Worm (Caenorhabditis elegans) whole organism, L1 larva: Measurements from ENCODE around the gene W07G1.7.
A peak's percentile ranks its signal among the peaks of the same experiment; 100 is the strongest.

ENCODE experiments used
- efl-3 ChIP-seq: fragments of 200-800 bp; sonication (Bioruptor generic); optimal IDR thresholded peaks from 2 replicates; lab custom pipeline; 2018; ENCODE audit warnings: mild to moderate bottlenecking, missing genetic modification characterization, missing compliant biosample characterization
- lin-13 ChIP-seq: fragments of 150-350 bp; optimal IDR thresholded peaks from 2 replicates; lab custom pipeline; 2014; ENCODE audit warnings: missing biosample characterization, missing genetic modification reagents, missing genetic modification characterization
- mdl-1 ChIP-seq, 2 experiments: fragments of 150-350 bp; optimal IDR thresholded peaks; 2 replicates each; lab custom pipeline; 2014 to 2017; ENCODE audit warnings: missing biosample characterization in 2 of 2, missing genetic modification characterization in 2 of 2, inconsistent platforms in 1 of 2
- nhr-28 ChIP-seq: fragments of 150-350 bp; optimal IDR thresholded peaks from 2 replicates; lab custom pipeline; 2014; ENCODE audit warnings: missing biosample characterization, missing genetic modification characterization
- nhr-76 ChIP-seq: sonication (generic microtip); optimal IDR thresholded peaks from 2 replicates; lab custom pipeline; 2017; ENCODE audit warnings: missing biosample characterization, missing genetic modification characterization
- sox-4 ChIP-seq: sonication (generic microtip); optimal IDR thresholded peaks from 2 replicates; lab custom pipeline; 2016; ENCODE audit warnings: missing genetic modification characterization, missing compliant biosample characterization

ce11 chrII:13976161-13976560, 10.0 kb upstream of the W07G1.7 start, which contains the start of gene Y39G8B.2:
- TF ChIP-seq nhr-76 (tag; lab: Kevin White, UChicago) (no peak), sox-4 (tag; lab: Kevin White, UChicago) (no peak), mdl-1 (tag; optimal IDR thresholded peaks at IDR 0.05; lab: Kevin White, UChicago) (peak in 1 of 2 experiments; percentile 80), lin-13 (GFP tag; lab: Kevin White, UChicago) (peak; percentile 87), efl-3 (no peak), nhr-28 (tag; lab: Kevin White, UChicago) (no peak)
